Fruit fly (Drosophila melanogaster) whole organism, pupa: ENCODE measurements around the gene CG17078.
A peak's percentile ranks its signal among the peaks of the same experiment; 100 is the strongest.

Experiments used
- CG10348 ChIP-seq: fragments of 200-800 bp; sonication (Bioruptor generic); IDR thresholded peaks from 2 replicates; pipeline ENCODE4 v1.3.6; 2022; ENCODE audit warnings: missing biosample characterization, missing genetic modification characterization
- CG12605 ChIP-seq: fragments of 200-800 bp; sonication (Bioruptor generic); IDR thresholded peaks from 2 replicates; pipeline ENCODE4 v1.3.6; 2022; ENCODE audit warnings: missing biosample characterization, missing genetic modification characterization
- CG13204 ChIP-seq: fragments of 200-800 bp; sonication (Bioruptor generic); optimal IDR thresholded peaks from 2 replicates; lab custom pipeline; 2018; ENCODE audit warnings: missing biosample characterization, mild to moderate bottlenecking, missing genetic modification characterization, moderate library complexity
- CG14655 ChIP-seq: fragments of 200-800 bp; sonication (Bioruptor generic); optimal IDR thresholded peaks from 3 replicates; lab custom pipeline; 2017; ENCODE audit warnings: mild to moderate bottlenecking, missing biosample characterization, missing genetic modification reagents, missing genetic modification characterization
- CG15710 ChIP-seq: fragments of 200-800 bp; sonication (Bioruptor generic); optimal IDR thresholded peaks from 2 replicates; lab custom pipeline; 2018; ENCODE audit warnings: missing biosample characterization, mild to moderate bottlenecking, missing genetic modification characterization, moderate library complexity
- CG17806 ChIP-seq: fragments of 200-800 bp; sonication (Bioruptor generic); optimal IDR thresholded peaks from 2 replicates; lab custom pipeline; 2018; ENCODE audit warnings: missing biosample characterization, mild to moderate bottlenecking, missing genetic modification characterization, moderate library complexity
- CG32121 ChIP-seq: fragments of 200-800 bp; sonication (Bioruptor generic); IDR thresholded peaks from 2 replicates; pipeline ENCODE4 v1.3.6; 2022; ENCODE audit warnings: missing biosample characterization, missing genetic modification characterization
- CG34367 ChIP-seq: fragments of 200-800 bp; sonication (Bioruptor generic); optimal IDR thresholded peaks from 2 replicates; lab custom pipeline; 2018; ENCODE audit warnings: missing biosample characterization, mild to moderate bottlenecking, missing genetic modification characterization
- CG4496 ChIP-seq: fragments of 200-800 bp; sonication (Bioruptor generic); IDR thresholded peaks from 3 replicates; pipeline ENCODE4 v1.3.6; 2022; ENCODE audit warnings: missing biosample characterization, missing genetic modification characterization
- CG8159 ChIP-seq: fragments of 200-800 bp; sonication (Bioruptor generic); optimal IDR thresholded peaks from 3 replicates; lab custom pipeline; 2018; ENCODE audit warnings: missing biosample characterization, mild to moderate bottlenecking, missing genetic modification characterization, moderate library complexity
- CG8301 ChIP-seq: fragments of 200-800 bp; sonication (Bioruptor generic); optimal IDR thresholded peaks from 2 replicates; lab custom pipeline; 2018; ENCODE audit warnings: missing biosample characterization, mild to moderate bottlenecking, missing genetic modification characterization
- CG9948 ChIP-seq: fragments of 200-800 bp; sonication (Bioruptor generic); optimal IDR thresholded peaks from 2 replicates; lab custom pipeline; 2018; ENCODE audit warnings: missing biosample characterization, mild to moderate bottlenecking, missing genetic modification characterization, moderate library complexity
- D1 ChIP-seq: fragments of 200-800 bp; sonication (Bioruptor generic); optimal IDR thresholded peaks from 2 replicates; lab custom pipeline; 2018; ENCODE audit warnings: missing biosample characterization, mild to moderate bottlenecking, missing genetic modification characterization, moderate library complexity
- EcR ChIP-seq: fragments of 200-800 bp; sonication (Bioruptor generic); optimal IDR thresholded peaks from 3 replicates; lab custom pipeline; 2019; ENCODE audit warnings: missing biosample characterization, missing genetic modification characterization, mild to moderate bottlenecking, moderate library complexity, missing genetic modification reagents
- Ets98B ChIP-seq: fragments of 200-800 bp; sonication (Bioruptor generic); IDR thresholded peaks from 2 replicates; pipeline ENCODE4 v1.3.6; 2022; ENCODE audit warnings: missing biosample characterization, missing genetic modification characterization
- Pif1A ChIP-seq: fragments of 200-800 bp; sonication (Bioruptor generic); optimal IDR thresholded peaks from 3 replicates; lab custom pipeline; 2016; ENCODE audit warnings: missing biosample characterization, missing genetic modification characterization
- Pif1B ChIP-seq: fragments of 200-800 bp; sonication (Bioruptor generic); optimal IDR thresholded peaks from 3 replicates; lab custom pipeline; 2016; ENCODE audit warnings: missing biosample characterization, missing genetic modification characterization
- Snoo ChIP-seq: fragments of 200-800 bp; sonication (Bioruptor generic); optimal IDR thresholded peaks from 3 replicates; lab custom pipeline; 2017; ENCODE audit warnings: missing biosample characterization, mild to moderate bottlenecking, missing genetic modification characterization, inconsistent platforms
- fd96Ca ChIP-seq: fragments of 200-800 bp; sonication (Bioruptor generic); IDR thresholded peaks from 3 replicates; pipeline ENCODE4 v1.3.6; 2022; ENCODE audit warnings: missing biosample characterization, missing genetic modification characterization
- gl ChIP-seq: fragments of 200-800 bp; sonication (Bioruptor generic); optimal IDR thresholded peaks from 2 replicates; lab custom pipeline; 2018; ENCODE audit warnings: missing biosample characterization, mild to moderate bottlenecking, missing genetic modification characterization
- rn ChIP-seq: fragments of 200-800 bp; sonication (Bioruptor generic); IDR thresholded peaks from 2 replicates; pipeline ENCODE4 v1.3.6; 2022; ENCODE audit warnings: missing biosample characterization, missing genetic modification characterization

CG17078 gene

dm6 chr2L:271553-271952, 6.5 kb downstream of the CG17078 start, which contains the start of gene Dus1:
Gene Dus1, minus strand, starts transcription at chr2L:271744.
- TF ChIP-seq Snoo (tag; lab: Kevin White, UChicago) (no peak), CG10348 (GFP tag; lab: Robert Waterston, UW) (no peak), CG17806 (tag; lab: Kevin White, UChicago) (no peak), CG14655 (no peak), CG32121 (GFP tag; lab: Robert Waterston, UW) (no peak), EcR (GFP tag; lab: Kevin White, UChicago) (no peak), rn (no peak), gl (no peak), CG34367 (tag; lab: Kevin White, UChicago) (no peak), CG13204 (GFP tag; lab: Kevin White, UChicago) (no peak), CG8301 (tag; lab: Kevin White, UChicago) (no peak), Pif1B (GFP tag; lab: Kevin White, UChicago) (no peak)

dm6 chr2L:268788-269187, 9.2 kb downstream of the CG17078 start, which contains the start of gene CG3345:
Gene CG3345, plus strand, starts transcription at chr2L:269088.
- TF ChIP-seq gl (no peak), CG34367 (tag; lab: Kevin White, UChicago) (no peak), CG4496 (GFP tag; lab: Robert Waterston, UW) (no peak), CG10348 (GFP tag; lab: Robert Waterston, UW) (no peak), EcR (GFP tag; lab: Kevin White, UChicago) (no peak), CG17806 (tag; lab: Kevin White, UChicago) (no peak), CG14655 (no peak), Snoo (tag; lab: Kevin White, UChicago) (no peak), CG15710 (no peak)

dm6 chr2L:267441-268089, 10.5 kb downstream of the CG17078 start, which contains the start of gene CG17075:
Gene CG17075, minus strand, starts transcription at chr2L:267505.
- TF ChIP-seq CG4496 (GFP tag; lab: Robert Waterston, UW) (peak; percentile 96), CG8301 (tag; lab: Kevin White, UChicago) (peak; percentile 83), Pif1B (GFP tag; lab: Kevin White, UChicago) (no peak), Snoo (tag; lab: Kevin White, UChicago) (peak; percentile 73), CG8159 (peak; percentile 85), CG12605 (peak; percentile 93), CG14655 (no peak), rn (peak; percentile 89), CG9948 (tag; lab: Kevin White, UChicago) (peak; percentile 80), CG15710 (peak; percentile 87), CG32121 (GFP tag; lab: Robert Waterston, UW) (peak; percentile 94), Ets98B (GFP tag; lab: Robert Waterston, UW) (peak; percentile 95), CG10348 (GFP tag; lab: Robert Waterston, UW) (peak; percentile 86), CG17806 (tag; lab: Kevin White, UChicago) (peak; percentile 82), CG34367 (tag; lab: Kevin White, UChicago) (peak; percentile 78), EcR (GFP tag; lab: Kevin White, UChicago) (no peak), D1 (tag; lab: Kevin White, UChicago) (no peak), fd96Ca (GFP tag; lab: Robert Waterston, UW) (peak; percentile 92), Pif1A (GFP tag; lab: Kevin White, UChicago) (no peak), CG13204 (GFP tag; lab: Kevin White, UChicago) (no peak), gl (peak; percentile 62)

- no peak for TF ChIP-seq CG13204 (GFP tag; lab: Kevin White, UChicago)
- TF ChIP-seq EcR (GFP tag; lab: Kevin White, UChicago): no peak
- TF ChIP-seq CG17806 (tag; lab: Kevin White, UChicago): no peak
- TF ChIP-seq CG8301 (tag; lab: Kevin White, UChicago): no peak
- TF ChIP-seq Ets98B (GFP tag; lab: Robert Waterston, UW): no peak
- TF ChIP-seq CG10348 (GFP tag; lab: Robert Waterston, UW): no peak
- no peak for TF ChIP-seq CG14655
- TF ChIP-seq Pif1B (GFP tag; lab: Kevin White, UChicago): no peak
- TF ChIP-seq fd96Ca (GFP tag; lab: Robert Waterston, UW): no peak
- no peak for TF ChIP-seq CG9948 (tag; lab: Kevin White, UChicago)
- TF ChIP-seq CG12605: no peak
Observed at dm6 chr2L:252174-252573, 25.9 kb downstream of the CG17078 start, which contains the start of gene Rpp30. Gene Rpp30, minus strand, starts transcription at chr2L:252373.

dm6 chr2L:250507-251215, 27.4 kb downstream of the CG17078 start, which contains the start of gene kis:
Gene kis, minus strand, starts transcription at chr2L:250823.
- TF ChIP-seq D1 (tag; lab: Kevin White, UChicago): no peak
- no peak for TF ChIP-seq Pif1A (GFP tag; lab: Kevin White, UChicago)
- no peak for TF ChIP-seq CG32121 (GFP tag; lab: Robert Waterston, UW)
- TF ChIP-seq rn: no peak
- peak; percentile 1 for TF ChIP-seq CG17806 (tag; lab: Kevin White, UChicago)
- 0 out of 2 replicates have a peak, but pooled peaks have one; percentile 10 for TF ChIP-seq Ets98B (GFP tag; lab: Robert Waterston, UW)
- TF ChIP-seq CG14655: peak; percentile 28
- TF ChIP-seq CG34367 (tag; lab: Kevin White, UChicago): no peak
- no peak for TF ChIP-seq CG8301 (tag; lab: Kevin White, UChicago)
- no peak for TF ChIP-seq CG13204 (GFP tag; lab: Kevin White, UChicago)
- no peak for TF ChIP-seq CG9948 (tag; lab: Kevin White, UChicago)
- TF ChIP-seq CG8159: peak; percentile 39
- no peak for TF ChIP-seq Pif1B (GFP tag; lab: Kevin White, UChicago)
- peak; percentile 16 for TF ChIP-seq CG15710
- no peak; the same call in 1 of the 2 replicates for TF ChIP-seq CG12605
- no peak; the same call in 2 of the 3 replicates for TF ChIP-seq CG4496 (GFP tag; lab: Robert Waterston, UW)
- no peak for TF ChIP-seq Snoo (tag; lab: Kevin White, UChicago)
- TF ChIP-seq fd96Ca (GFP tag; lab: Robert Waterston, UW): no peak; the same call in 2 of the 3 replicates
- peak; percentile 55 for TF ChIP-seq EcR (GFP tag; lab: Kevin White, UChicago)
- no peak for TF ChIP-seq CG10348 (GFP tag; lab: Robert Waterston, UW)
- peak; percentile 30 for TF ChIP-seq gl
